Fruit fly (Drosophila melanogaster) whole organism, pupa: ENCODE results near the gene rtet.
A peak's percentile ranks its signal among the peaks of the same experiment; 100 is the strongest.

ENCODE experiments used
- CG10348 ChIP-seq: fragments of 200-800 bp; sonication (Bioruptor generic); IDR thresholded peaks from 2 replicates; pipeline ENCODE4 v1.3.6; 2022; ENCODE audit warnings: missing biosample characterization, missing genetic modification characterization
- CG12605 ChIP-seq: fragments of 200-800 bp; sonication (Bioruptor generic); IDR thresholded peaks from 2 replicates; pipeline ENCODE4 v1.3.6; 2022; ENCODE audit warnings: missing biosample characterization, missing genetic modification characterization
- CG13204 ChIP-seq: fragments of 200-800 bp; sonication (Bioruptor generic); optimal IDR thresholded peaks from 2 replicates; lab custom pipeline; 2018; ENCODE audit warnings: missing biosample characterization, mild to moderate bottlenecking, missing genetic modification characterization, moderate library complexity
- CG14655 ChIP-seq: fragments of 200-800 bp; sonication (Bioruptor generic); optimal IDR thresholded peaks from 3 replicates; lab custom pipeline; 2017; ENCODE audit warnings: mild to moderate bottlenecking, missing biosample characterization, missing genetic modification reagents, missing genetic modification characterization
- CG15710 ChIP-seq: fragments of 200-800 bp; sonication (Bioruptor generic); optimal IDR thresholded peaks from 2 replicates; lab custom pipeline; 2018; ENCODE audit warnings: missing biosample characterization, mild to moderate bottlenecking, missing genetic modification characterization, moderate library complexity
- CG17806 ChIP-seq: fragments of 200-800 bp; sonication (Bioruptor generic); optimal IDR thresholded peaks from 2 replicates; lab custom pipeline; 2018; ENCODE audit warnings: missing biosample characterization, mild to moderate bottlenecking, missing genetic modification characterization, moderate library complexity
- CG32121 ChIP-seq: fragments of 200-800 bp; sonication (Bioruptor generic); IDR thresholded peaks from 2 replicates; pipeline ENCODE4 v1.3.6; 2022; ENCODE audit warnings: missing biosample characterization, missing genetic modification characterization
- CG34367 ChIP-seq: fragments of 200-800 bp; sonication (Bioruptor generic); optimal IDR thresholded peaks from 2 replicates; lab custom pipeline; 2018; ENCODE audit warnings: missing biosample characterization, mild to moderate bottlenecking, missing genetic modification characterization
- CG4496 ChIP-seq: fragments of 200-800 bp; sonication (Bioruptor generic); IDR thresholded peaks from 3 replicates; pipeline ENCODE4 v1.3.6; 2022; ENCODE audit warnings: missing biosample characterization, missing genetic modification characterization
- CG8159 ChIP-seq: fragments of 200-800 bp; sonication (Bioruptor generic); optimal IDR thresholded peaks from 3 replicates; lab custom pipeline; 2018; ENCODE audit warnings: missing biosample characterization, mild to moderate bottlenecking, missing genetic modification characterization, moderate library complexity
- CG8301 ChIP-seq: fragments of 200-800 bp; sonication (Bioruptor generic); optimal IDR thresholded peaks from 2 replicates; lab custom pipeline; 2018; ENCODE audit warnings: missing biosample characterization, mild to moderate bottlenecking, missing genetic modification characterization
- CG9948 ChIP-seq: fragments of 200-800 bp; sonication (Bioruptor generic); optimal IDR thresholded peaks from 2 replicates; lab custom pipeline; 2018; ENCODE audit warnings: missing biosample characterization, mild to moderate bottlenecking, missing genetic modification characterization, moderate library complexity
- D1 ChIP-seq: fragments of 200-800 bp; sonication (Bioruptor generic); optimal IDR thresholded peaks from 2 replicates; lab custom pipeline; 2018; ENCODE audit warnings: missing biosample characterization, mild to moderate bottlenecking, missing genetic modification characterization, moderate library complexity
- EcR ChIP-seq: fragments of 200-800 bp; sonication (Bioruptor generic); optimal IDR thresholded peaks from 3 replicates; lab custom pipeline; 2019; ENCODE audit warnings: missing biosample characterization, missing genetic modification characterization, mild to moderate bottlenecking, moderate library complexity, missing genetic modification reagents
- Ets98B ChIP-seq: fragments of 200-800 bp; sonication (Bioruptor generic); IDR thresholded peaks from 2 replicates; pipeline ENCODE4 v1.3.6; 2022; ENCODE audit warnings: missing biosample characterization, missing genetic modification characterization
- Pif1A ChIP-seq: fragments of 200-800 bp; sonication (Bioruptor generic); optimal IDR thresholded peaks from 3 replicates; lab custom pipeline; 2016; ENCODE audit warnings: missing biosample characterization, missing genetic modification characterization
- Pif1B ChIP-seq: fragments of 200-800 bp; sonication (Bioruptor generic); optimal IDR thresholded peaks from 3 replicates; lab custom pipeline; 2016; ENCODE audit warnings: missing biosample characterization, missing genetic modification characterization
- Snoo ChIP-seq: fragments of 200-800 bp; sonication (Bioruptor generic); optimal IDR thresholded peaks from 3 replicates; lab custom pipeline; 2017; ENCODE audit warnings: missing biosample characterization, mild to moderate bottlenecking, missing genetic modification characterization, inconsistent platforms
- fd96Ca ChIP-seq: fragments of 200-800 bp; sonication (Bioruptor generic); IDR thresholded peaks from 3 replicates; pipeline ENCODE4 v1.3.6; 2022; ENCODE audit warnings: missing biosample characterization, missing genetic modification characterization
- gl ChIP-seq: fragments of 200-800 bp; sonication (Bioruptor generic); optimal IDR thresholded peaks from 2 replicates; lab custom pipeline; 2018; ENCODE audit warnings: missing biosample characterization, mild to moderate bottlenecking, missing genetic modification characterization
- rn ChIP-seq: fragments of 200-800 bp; sonication (Bioruptor generic); IDR thresholded peaks from 2 replicates; pipeline ENCODE4 v1.3.6; 2022; ENCODE audit warnings: missing biosample characterization, missing genetic modification characterization

The rtet gene

DNA sequence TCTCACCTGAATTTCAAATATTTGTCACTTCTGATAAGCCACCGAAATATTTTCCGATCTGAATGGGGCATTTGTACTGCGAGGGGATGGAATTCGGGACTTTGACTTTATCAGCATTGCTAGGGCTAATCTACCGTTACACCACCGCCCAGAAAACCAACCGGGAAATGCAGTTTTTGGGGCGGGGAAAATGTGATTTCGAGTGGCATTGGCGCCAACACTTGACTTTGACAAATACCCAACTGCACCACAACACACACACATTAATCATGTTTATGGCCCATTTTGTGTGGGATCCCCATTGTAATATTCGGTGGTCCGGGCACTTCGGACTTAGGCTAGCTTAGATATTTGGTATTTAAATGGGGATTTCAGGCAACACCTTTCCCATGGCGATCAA lies 29.3 kb upstream of the rtet start:
- TF ChIP-seq fd96Ca (GFP tag; lab: Robert Waterston, UW) (no peak), CG13204 (no peak), CG4496 (GFP tag; lab: Robert Waterston, UW) (no peak), Snoo (tag; lab: Kevin White, UChicago) (no peak), CG17806 (tag; lab: Kevin White, UChicago) (no peak), Pif1A (no peak), EcR (GFP tag; lab: Kevin White, UChicago) (no peak), CG12605 (GFP tag; lab: Robert Waterston, UW) (no peak), CG8159 (no peak), D1 (tag; lab: Kevin White, UChicago) (no peak), CG15710 (tag; lab: Kevin White, UChicago) (no peak), CG34367 (tag; lab: Kevin White, UChicago) (no peak)

DNA sequence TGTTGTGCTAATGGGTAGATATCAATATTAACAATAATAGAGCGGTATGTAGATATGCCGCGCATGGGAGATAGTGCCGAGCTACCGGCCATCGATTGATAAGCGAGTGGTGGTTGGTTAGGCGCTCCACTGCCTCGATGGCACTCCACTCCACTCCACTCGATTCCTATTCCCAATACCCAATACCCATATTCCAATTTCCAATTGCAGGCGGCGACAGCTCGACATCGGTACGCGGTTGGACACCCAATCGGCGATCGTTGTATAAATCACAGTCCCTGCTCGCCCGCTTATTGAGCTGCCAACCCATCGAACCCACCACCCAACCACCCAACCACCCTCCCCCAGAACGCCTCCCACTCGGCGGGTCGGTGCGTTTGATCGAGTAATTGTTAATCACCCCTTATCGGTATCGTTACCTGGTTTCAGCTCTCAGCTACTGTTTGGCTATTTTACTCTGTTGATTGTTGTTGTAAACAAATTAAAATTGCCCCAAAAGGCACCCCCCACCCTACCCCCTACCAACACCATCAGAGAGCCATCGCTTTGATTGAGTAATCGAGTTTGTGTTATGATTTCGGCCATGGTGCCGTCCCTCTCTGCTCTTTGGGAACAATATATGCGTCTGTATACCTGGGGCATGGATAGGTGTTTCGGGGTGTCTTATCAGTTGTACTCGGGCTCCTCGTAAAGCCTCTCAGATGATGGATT lies 27.2 kb upstream of the rtet start, which contains the start of gene HHEX:
HHEX (minus strand) TSS at position 51 of the 711 bp plus-strand sequence.
- TF ChIP-seq Snoo (tag; lab: Kevin White, UChicago) (no peak), CG17806 (tag; lab: Kevin White, UChicago) (no peak), Pif1B (GFP tag; lab: Kevin White, UChicago) (no peak), CG8159 (no peak), CG9948 (no peak), Ets98B (GFP tag; lab: Robert Waterston, UW) (no peak), CG10348 (GFP tag; lab: Robert Waterston, UW) (no peak), gl (tag; lab: Kevin White, UChicago) (no peak), rn (GFP tag; lab: Robert Waterston, UW) (no peak), fd96Ca (GFP tag; lab: Robert Waterston, UW) (no peak)
- TF ChIP-seq, all 21 proteins: peak for 0

DNA sequence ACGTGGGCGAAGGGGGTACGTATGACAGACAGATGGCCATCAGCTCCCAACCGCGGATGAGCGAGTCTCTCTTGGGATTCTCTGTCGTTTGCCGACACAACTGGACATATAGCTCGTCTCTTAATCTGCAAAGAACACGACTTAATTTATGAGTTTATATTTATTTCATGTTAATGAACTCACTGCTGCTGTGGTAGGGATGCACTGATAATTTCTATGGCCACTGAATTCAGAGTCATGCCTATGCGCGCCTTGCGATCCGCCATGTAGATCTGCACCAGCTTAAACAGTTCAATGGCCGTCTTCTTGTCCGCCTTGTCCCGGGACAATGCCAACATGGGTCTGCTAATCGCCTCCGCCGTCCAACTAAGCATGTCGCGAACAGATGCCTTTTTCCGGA lies 23.3 kb upstream of the rtet start:
- TF ChIP-seq EcR (GFP tag; lab: Kevin White, UChicago) = peak; percentile 87
- TF ChIP-seq CG15710 (tag; lab: Kevin White, UChicago) = no peak

DNA sequence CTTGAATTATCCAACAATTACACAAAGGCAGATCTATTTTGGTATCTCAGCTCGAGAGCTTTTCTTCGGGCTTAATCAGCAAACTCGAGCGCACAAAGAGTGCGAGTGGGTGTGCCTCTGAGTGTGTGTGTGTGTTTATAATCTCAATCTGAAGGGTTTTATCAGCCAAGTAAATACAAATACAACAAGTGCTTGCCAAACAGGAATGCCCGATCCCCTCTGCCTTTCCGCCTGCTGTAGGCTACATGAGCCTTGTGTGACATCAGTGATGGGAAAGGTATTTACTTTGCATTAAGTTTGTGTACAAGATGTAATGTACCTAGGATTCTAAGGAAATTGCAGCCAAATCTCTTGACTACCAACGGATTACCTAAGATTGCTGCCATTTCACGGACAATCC lies 18.8 kb upstream of the rtet start:
- no peak for TF ChIP-seq D1 (tag; lab: Kevin White, UChicago)
- TF ChIP-seq CG13204 = no peak
- peak; percentile 12 for TF ChIP-seq gl (tag; lab: Kevin White, UChicago)
- peak; percentile 54; the same call in 1 of the 3 replicates for TF ChIP-seq CG4496 (GFP tag; lab: Robert Waterston, UW)
- TF ChIP-seq Pif1B (GFP tag; lab: Kevin White, UChicago) = peak; percentile 64
- TF ChIP-seq CG9948 = no peak
- TF ChIP-seq CG32121 (GFP tag; lab: Robert Waterston, UW) = peak; percentile 29; the same call in 1 of the 2 replicates
- peak; percentile 60 for TF ChIP-seq Pif1A
- TF ChIP-seq CG15710 (tag; lab: Kevin White, UChicago) = no peak
- no peak for TF ChIP-seq CG17806 (tag; lab: Kevin White, UChicago)
- TF ChIP-seq rn (GFP tag; lab: Robert Waterston, UW) = no peak
- peak; percentile 41 for TF ChIP-seq CG34367 (tag; lab: Kevin White, UChicago)
- no peak for TF ChIP-seq CG8301 (tag; lab: Kevin White, UChicago)
- no peak for TF ChIP-seq CG10348 (GFP tag; lab: Robert Waterston, UW)
- no peak for TF ChIP-seq CG14655 (GFP tag; lab: Kevin White, UChicago)
- TF ChIP-seq Snoo (tag; lab: Kevin White, UChicago) = peak; percentile 43
- peak; percentile 27; the same call in 1 of the 2 replicates for TF ChIP-seq Ets98B (GFP tag; lab: Robert Waterston, UW)
- TF ChIP-seq CG8159 = peak; percentile 32
- 0 out of 2 replicates have a peak, but pooled peaks have one; percentile 31 for TF ChIP-seq CG12605 (GFP tag; lab: Robert Waterston, UW)
- no peak for TF ChIP-seq EcR (GFP tag; lab: Kevin White, UChicago)
- peak; percentile 42; the same call in 1 of the 3 replicates for TF ChIP-seq fd96Ca (GFP tag; lab: Robert Waterston, UW)

DNA sequence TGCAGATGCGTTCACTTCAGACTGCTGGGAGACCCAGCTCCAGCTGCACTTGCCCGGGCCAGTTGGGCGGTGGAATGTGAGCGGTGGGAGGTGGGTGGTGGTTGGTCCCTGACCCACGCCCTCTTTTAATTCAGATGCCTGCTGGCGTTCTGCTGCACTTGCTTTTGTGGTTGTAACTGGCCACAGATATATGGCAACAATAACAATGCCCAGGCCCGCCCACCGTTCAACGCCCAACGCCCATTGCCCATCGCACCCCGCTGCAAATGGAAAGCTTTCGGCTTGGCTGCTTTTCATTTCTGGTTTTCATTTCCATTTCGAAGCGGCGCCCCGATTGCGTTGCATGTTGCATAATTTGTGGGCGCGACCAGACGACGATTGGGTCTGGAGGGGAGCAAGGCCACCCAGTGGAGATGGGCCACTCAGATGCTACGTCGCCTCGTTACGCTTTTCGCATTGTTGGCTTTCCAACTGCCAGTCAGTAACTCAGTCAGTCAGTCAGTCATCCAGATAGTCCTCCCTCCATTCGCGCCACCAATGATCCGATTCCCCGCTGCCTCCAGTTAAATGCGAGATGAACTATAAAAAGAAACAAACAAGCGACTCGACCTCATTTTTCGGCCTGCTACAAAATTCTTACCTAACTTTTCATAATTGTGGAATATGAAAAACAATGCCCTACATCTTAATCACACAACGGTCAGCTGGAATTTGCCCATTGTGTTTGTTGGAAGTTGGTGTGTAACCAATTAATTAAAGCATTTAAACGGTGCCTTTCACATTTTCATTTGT lies 17.8 kb upstream of the rtet start:
- TF ChIP-seq Snoo (tag; lab: Kevin White, UChicago) (no peak), CG17806 (tag; lab: Kevin White, UChicago) (no peak), EcR (GFP tag; lab: Kevin White, UChicago) (peak; percentile 62), CG12605 (GFP tag; lab: Robert Waterston, UW) (no peak), fd96Ca (GFP tag; lab: Robert Waterston, UW) (no peak), CG13204 (peak; percentile 20), D1 (tag; lab: Kevin White, UChicago) (no peak), CG4496 (GFP tag; lab: Robert Waterston, UW) (no peak)

DNA sequence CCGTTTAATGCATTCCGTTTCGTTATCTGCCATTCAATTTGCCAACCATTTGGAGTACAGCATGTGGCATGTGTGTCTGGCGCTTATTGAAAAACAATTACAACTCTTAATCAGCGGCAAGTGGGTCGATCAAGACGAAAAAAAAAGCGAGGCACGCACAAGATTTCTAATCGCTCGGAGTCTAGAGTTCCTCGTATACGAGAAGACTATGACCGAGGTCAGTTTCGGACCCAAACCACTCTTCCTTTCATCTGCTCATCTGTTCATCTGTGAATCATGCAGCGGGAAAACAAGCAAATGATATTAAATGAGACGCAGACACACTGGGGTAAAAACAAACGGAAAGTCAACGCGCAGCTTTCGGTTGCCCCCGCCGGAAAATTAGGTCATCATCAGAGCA lies 16.7 kb upstream of the rtet start:
- TF ChIP-seq CG4496 (GFP tag; lab: Robert Waterston, UW) = peak; percentile 40; the same call in 1 of the 3 replicates
- no peak for TF ChIP-seq D1 (tag; lab: Kevin White, UChicago)
- TF ChIP-seq CG8159 = no peak
